Worm (Caenorhabditis elegans): ENCODE measurements around the gene Y75B8A.6.

The Y75B8A.6 gene

ce11 chrIII:12165305-12165704 lies 35.2 kb upstream of the Y75B8A.6 start:
- TF ChIP-seq T23F11.4 (GFP tag; optimal IDR thresholded peaks at IDR 0.05) (no peak), lin-11 (tag; optimal IDR thresholded peaks at IDR 0.05) (no peak), hlh-6 (tag; optimal IDR thresholded peaks at IDR 0.05) (peak; percentile 30)

- TF ChIP-seq nhr-232 (tag; optimal IDR thresholded peaks at IDR 0.05), result no peak
- TF ChIP-seq nfya-1 (tag; optimal IDR thresholded peaks at IDR 0.05), result peak; percentile 63
Observed at ce11 chrIII:12164414-12164813, 34.3 kb upstream of the Y75B8A.6 start.

- TF ChIP-seq nfya-1 (tag; optimal IDR thresholded peaks at IDR 0.05) (peak; percentile 78), ceh-31 (tag; optimal IDR thresholded peaks at IDR 0.05) (no peak)
Observed at ce11 chrIII:12160929-12161328, 30.8 kb upstream of the Y75B8A.6 start.

DNA sequence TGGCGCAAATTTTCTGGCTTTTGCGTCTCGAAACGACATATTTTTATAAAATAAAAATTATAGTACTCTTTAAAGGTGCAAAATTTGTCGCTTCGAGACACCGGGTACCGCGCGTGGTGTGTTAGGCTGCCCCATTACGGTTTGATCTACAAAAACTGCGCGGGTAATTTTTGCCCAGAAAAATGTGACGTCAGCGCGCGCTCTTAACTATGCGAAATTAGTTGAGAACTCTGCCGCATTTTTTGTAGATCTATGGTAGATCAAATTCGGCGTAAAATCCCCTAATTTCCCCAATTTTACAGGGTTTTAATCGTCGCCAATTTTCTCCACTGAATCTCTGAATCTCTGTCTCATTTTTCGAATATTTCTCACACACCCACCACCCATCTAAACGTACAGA lies 30.3 kb upstream of the Y75B8A.6 start, which contains the start of gene Y75B8A.8:
Y75B8A.8 (plus strand) TSS at position 301 of the 400 bp plus-strand sequence.
- no peak for TF ChIP-seq ceh-2 (tag; optimal IDR thresholded peaks at IDR 0.05)
- TF ChIP-seq dmd-4 (tag; optimal IDR thresholded peaks at IDR 0.05; ENCODE audit: borderline replicate concordance), result no peak
- TF ChIP-seq ceh-14 (tag; optimal IDR thresholded peaks at IDR 0.05), result no peak
- no peak for TF ChIP-seq madf-2 (tag; optimal IDR thresholded peaks at IDR 0.05)
- TF ChIP-seq F13H6.1 (tag; optimal IDR thresholded peaks at IDR 0.05), result no peak
- no peak for TF ChIP-seq pha-4 (tag; optimal IDR thresholded peaks at IDR 0.05)
- TF ChIP-seq unc-42 (tag; optimal IDR thresholded peaks at IDR 0.05), result no peak
- no peak for TF ChIP-seq zip-5 (tag; optimal IDR thresholded peaks at IDR 0.05)
- TF ChIP-seq ceh-18 (tag; optimal IDR thresholded peaks at IDR 0.05), result no peak

- TF ChIP-seq ceh-18 (tag; optimal IDR thresholded peaks at IDR 0.05) (no peak), gmeb-2 (tag; optimal IDR thresholded peaks at IDR 0.05) (no peak), eyg-1 (tag; optimal IDR thresholded peaks at IDR 0.05) (no peak), fax-1 (tag; optimal IDR thresholded peaks at IDR 0.05) (no peak), dve-1 (tag; optimal IDR thresholded peaks at IDR 0.05) (no peak), K09A11.1 (tag; optimal IDR thresholded peaks at IDR 0.05; ENCODE audit: insufficient read depth) (no peak), nfya-1 (tag; optimal IDR thresholded peaks at IDR 0.05) (no peak), hlh-30 (tag; optimal IDR thresholded peaks at IDR 0.05; ENCODE audit: insufficient read depth) (no peak), ceh-6 (GFP tag; optimal IDR thresholded peaks at IDR 0.05) (no peak), sox-2 (GFP tag; IDR thresholded peaks at IDR 0.05) (no peak), ceh-45 (GFP tag; IDR thresholded peaks at IDR 0.05) (no peak), madf-2 (tag; optimal IDR thresholded peaks at IDR 0.05) (no peak), ceh-34 (tag; optimal IDR thresholded peaks at IDR 0.05) (no peak), npax-4 (tag; optimal IDR thresholded peaks at IDR 0.05) (no peak), syd-9 (tag; optimal IDR thresholded peaks at IDR 0.05) (no peak), pqm-1 (tag; optimal IDR thresholded peaks at IDR 0.05) (no peak)
Observed at ce11 chrIII:12159208-12159607, 29.1 kb upstream of the Y75B8A.6 start.

DNA sequence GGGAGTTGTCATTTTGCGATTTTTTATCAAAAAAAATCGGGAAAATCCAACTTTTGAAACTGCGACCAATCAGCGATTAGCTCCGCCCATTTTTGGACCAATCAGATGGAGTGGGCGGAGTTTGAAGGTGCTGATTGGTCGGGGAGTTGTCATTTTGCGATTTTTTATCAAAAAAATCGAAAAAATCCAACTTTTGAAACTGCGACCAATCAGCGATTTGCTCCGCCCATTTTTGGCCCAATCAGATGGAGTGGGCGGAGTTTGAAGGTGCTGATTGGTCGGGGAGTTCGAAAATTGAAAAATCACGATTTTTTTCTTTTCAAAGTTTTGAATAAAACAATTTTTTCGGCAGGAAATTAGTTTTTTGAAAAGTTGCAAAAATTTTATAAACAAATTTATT lies 27.4 kb upstream of the Y75B8A.6 start:
- TF ChIP-seq nfya-1 (tag; optimal IDR thresholded peaks at IDR 0.05) (peak; percentile 80), tbx-7 (tag; optimal IDR thresholded peaks at IDR 0.05) (no peak), ceh-48 (tag; optimal IDR thresholded peaks at IDR 0.05) (no peak)

- TF ChIP-seq nfya-1 (tag; optimal IDR thresholded peaks at IDR 0.05) (peak; percentile 88), unc-86 (tag; optimal IDR thresholded peaks at IDR 0.05) (no peak)
Observed at ce11 chrIII:12156582-12156981, 26.4 kb upstream of the Y75B8A.6 start.
